Worm (Caenorhabditis elegans): ENCODE results near the gene ife-5.

Gene ife-5

DNA sequence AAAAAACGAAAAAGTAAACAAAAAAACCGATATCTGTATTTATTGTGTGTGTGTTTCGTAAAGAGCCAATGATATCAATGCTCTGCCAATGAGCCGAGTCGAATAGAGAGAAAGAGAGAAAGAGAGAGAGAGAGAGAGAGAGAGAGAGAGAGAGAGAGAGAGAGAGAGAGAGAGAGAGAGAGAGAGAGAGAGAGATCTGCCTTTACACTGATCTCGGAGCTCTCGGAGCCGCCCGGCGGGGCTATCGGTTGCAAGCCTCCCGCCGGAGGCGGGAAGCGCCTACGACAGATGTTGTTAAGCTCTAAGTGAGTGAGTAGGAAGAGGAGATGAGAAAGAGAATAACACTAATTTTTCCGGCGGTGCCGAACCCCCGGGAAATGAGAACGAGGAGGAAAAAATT lies 11.6 kb upstream of the ife-5 start:
- TF ChIP-seq ama-1 (optimal IDR thresholded peaks at IDR 0.05): no peak
- no peak for TF ChIP-seq B0310.2 (tag; optimal IDR thresholded peaks at IDR 0.05)
- TF ChIP-seq tbx-37 (GFP tag; conservative IDR thresholded peaks at IDR 0.05): no peak
- TF ChIP-seq scrt-1 (GFP tag; IDR thresholded peaks at IDR 0.05): no peak
- no peak for TF ChIP-seq hnd-1 (tag; optimal IDR thresholded peaks at IDR 0.05)
- no peak for TF ChIP-seq sea-1 (GFP tag; conservative IDR thresholded peaks at IDR 0.05)
- no peak for TF ChIP-seq ceh-13 (GFP tag; optimal IDR thresholded peaks at IDR 0.05)
- no peak for TF ChIP-seq ets-7 (tag; optimal IDR thresholded peaks at IDR 0.05)
- TF ChIP-seq tbx-11 (GFP tag; IDR thresholded peaks at IDR 0.05): no peak
- no peak for TF ChIP-seq pes-1 (GFP tag; IDR thresholded peaks at IDR 0.05)
- no peak for TF ChIP-seq hmbx-1 (tag; optimal IDR thresholded peaks at IDR 0.05)
- no peak for TF ChIP-seq tra-4 (tag; optimal IDR thresholded peaks at IDR 0.05)
- TF ChIP-seq hmg-4 (GFP tag; optimal IDR thresholded peaks at IDR 0.05): no peak
- TF ChIP-seq F13C5.2 (tag; optimal IDR thresholded peaks at IDR 0.05): no peak
- TF ChIP-seq flt-1 (GFP tag; IDR thresholded peaks at IDR 0.05): no peak
- no peak for TF ChIP-seq ceh-36 (tag; optimal IDR thresholded peaks at IDR 0.05)
- TF ChIP-seq aly-1 (tag; optimal IDR thresholded peaks at IDR 0.05): no peak

DNA sequence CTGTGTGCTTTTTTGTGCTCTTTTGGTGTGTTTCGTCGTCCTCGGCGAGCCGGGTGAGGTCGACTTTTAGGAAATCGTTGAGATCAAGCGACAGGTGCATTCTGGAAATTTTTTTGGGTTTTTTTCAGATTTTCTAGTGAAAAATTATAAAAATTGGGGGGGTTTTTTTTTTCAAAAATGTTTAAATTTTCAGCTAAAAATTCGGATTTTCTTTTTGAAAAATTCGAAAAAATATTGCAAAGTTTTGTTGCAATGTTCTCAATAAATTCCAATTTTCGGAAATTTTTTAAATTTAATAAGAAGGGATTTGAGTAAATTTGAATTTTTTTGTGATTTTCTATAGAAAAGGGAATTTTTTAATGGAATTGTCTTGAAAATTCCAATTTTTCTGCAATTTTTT lies 5.5 kb upstream of the ife-5 start, which contains the start of gene Y57A10A.27:
Gene Y57A10A.27, minus strand, starts transcription at position 101 of the 400 bp plus-strand sequence.
- TF ChIP-seq sea-1 (GFP tag; conservative IDR thresholded peaks at IDR 0.05) (no peak), F13C5.2 (tag; optimal IDR thresholded peaks at IDR 0.05) (no peak), hmbx-1 (tag; optimal IDR thresholded peaks at IDR 0.05) (no peak), tra-4 (tag; optimal IDR thresholded peaks at IDR 0.05) (no peak), B0310.2 (tag; optimal IDR thresholded peaks at IDR 0.05) (no peak), scrt-1 (GFP tag; IDR thresholded peaks at IDR 0.05) (no peak), aly-1 (tag; optimal IDR thresholded peaks at IDR 0.05) (no peak), ets-7 (tag; optimal IDR thresholded peaks at IDR 0.05) (no peak), ceh-36 (tag; optimal IDR thresholded peaks at IDR 0.05) (no peak), flt-1 (GFP tag; IDR thresholded peaks at IDR 0.05) (no peak), pes-1 (GFP tag; IDR thresholded peaks at IDR 0.05) (no peak), tbx-11 (GFP tag; IDR thresholded peaks at IDR 0.05) (no peak), hmg-4 (GFP tag; optimal IDR thresholded peaks at IDR 0.05) (no peak), ceh-13 (GFP tag; optimal IDR thresholded peaks at IDR 0.05) (no peak), ama-1 (optimal IDR thresholded peaks at IDR 0.05) (no peak), tbx-37 (GFP tag; conservative IDR thresholded peaks at IDR 0.05) (no peak), hnd-1 (tag; optimal IDR thresholded peaks at IDR 0.05) (no peak)

DNA sequence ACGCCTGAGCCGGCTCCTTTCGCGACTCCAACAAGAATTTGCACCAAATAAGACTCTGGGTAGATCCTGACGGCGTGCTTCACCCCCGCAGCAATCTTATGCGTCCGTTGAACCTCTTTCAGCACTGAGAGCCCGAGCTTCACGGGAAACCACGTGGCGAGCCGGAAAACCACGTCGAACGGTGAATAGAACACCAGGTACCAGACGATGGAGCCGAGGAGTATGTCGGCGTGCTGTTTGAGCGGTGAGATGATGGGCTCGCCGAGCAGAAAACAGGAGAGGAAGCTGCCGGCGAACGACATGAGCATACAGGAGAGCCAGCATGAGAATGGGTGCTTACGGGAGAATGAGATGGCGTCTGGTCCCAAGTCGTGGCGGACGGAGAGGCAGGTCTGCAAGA lies 1.9 kb upstream of the ife-5 start:
- TF ChIP-seq hmbx-1 (tag; optimal IDR thresholded peaks at IDR 0.05) (no peak), pes-1 (GFP tag; IDR thresholded peaks at IDR 0.05) (no peak), hmg-4 (GFP tag; optimal IDR thresholded peaks at IDR 0.05) (peak; percentile 9), ceh-13 (GFP tag; optimal IDR thresholded peaks at IDR 0.05) (no peak), aly-1 (tag; optimal IDR thresholded peaks at IDR 0.05) (no peak)

DNA sequence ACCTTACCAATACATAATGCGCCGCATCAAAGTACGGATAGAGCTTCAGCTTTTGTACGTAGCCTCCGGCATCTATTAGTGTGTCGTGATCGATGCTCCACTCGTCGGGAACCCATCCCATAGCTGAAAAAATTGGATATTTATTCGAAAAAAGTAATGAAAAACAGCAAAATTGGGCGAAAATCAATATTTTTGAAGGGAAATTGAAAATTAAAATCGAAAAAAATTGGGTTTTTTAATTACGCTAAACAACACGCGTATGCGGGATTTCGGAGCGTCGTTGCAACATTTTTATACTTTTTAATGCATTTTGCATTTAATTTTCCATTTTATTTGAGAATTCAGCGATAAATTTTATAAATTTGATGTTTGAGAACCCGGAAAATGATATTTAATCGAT lies 1.2 kb upstream of the ife-5 start, which contains the start of the genes tric-1B.2 and Y57A10A.29:
Gene tric-1B.2, minus strand, starts transcription at position 129 of the 400 bp plus-strand sequence.
Gene Y57A10A.29, plus strand, starts transcription at position 303 of the 400 bp plus-strand sequence.
- no peak for TF ChIP-seq B0310.2 (tag; optimal IDR thresholded peaks at IDR 0.05)
- TF ChIP-seq ama-1 (optimal IDR thresholded peaks at IDR 0.05): no peak
- TF ChIP-seq F13C5.2 (tag; optimal IDR thresholded peaks at IDR 0.05): no peak
- TF ChIP-seq ceh-36 (tag; optimal IDR thresholded peaks at IDR 0.05): no peak
- TF ChIP-seq hmg-4 (GFP tag; optimal IDR thresholded peaks at IDR 0.05): no peak

DNA sequence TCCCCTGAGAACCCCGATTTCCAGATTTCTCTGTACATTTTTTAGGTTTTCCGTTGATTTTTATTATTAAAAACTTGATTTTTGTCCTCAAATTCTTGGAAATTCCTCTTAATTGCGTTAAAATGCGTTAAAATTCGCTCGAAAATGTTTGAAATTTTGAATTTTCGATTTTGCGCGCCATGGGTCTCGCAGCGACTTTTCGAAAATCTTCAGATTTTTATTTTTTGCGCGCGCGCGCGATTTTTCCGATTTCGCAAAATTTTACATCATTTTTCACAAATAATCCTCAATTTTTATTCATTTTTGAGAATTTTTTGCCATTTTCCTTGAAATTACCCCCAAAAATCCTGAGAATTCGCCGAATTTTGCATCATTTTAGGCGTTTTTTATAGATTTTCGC lies 3.6 kb downstream of the ife-5 start:
- TF ChIP-seq hmg-4 (GFP tag; optimal IDR thresholded peaks at IDR 0.05): no peak
- no peak for TF ChIP-seq ceh-13 (GFP tag; optimal IDR thresholded peaks at IDR 0.05)
- TF ChIP-seq ceh-36 (tag; optimal IDR thresholded peaks at IDR 0.05): no peak
- no peak for TF ChIP-seq scrt-1 (GFP tag; IDR thresholded peaks at IDR 0.05)
- TF ChIP-seq B0310.2 (tag; optimal IDR thresholded peaks at IDR 0.05): no peak
- no peak for TF ChIP-seq tra-4 (tag; optimal IDR thresholded peaks at IDR 0.05)
- TF ChIP-seq hmbx-1 (tag; optimal IDR thresholded peaks at IDR 0.05): no peak
- TF ChIP-seq tbx-37 (GFP tag; conservative IDR thresholded peaks at IDR 0.05): no peak

DNA sequence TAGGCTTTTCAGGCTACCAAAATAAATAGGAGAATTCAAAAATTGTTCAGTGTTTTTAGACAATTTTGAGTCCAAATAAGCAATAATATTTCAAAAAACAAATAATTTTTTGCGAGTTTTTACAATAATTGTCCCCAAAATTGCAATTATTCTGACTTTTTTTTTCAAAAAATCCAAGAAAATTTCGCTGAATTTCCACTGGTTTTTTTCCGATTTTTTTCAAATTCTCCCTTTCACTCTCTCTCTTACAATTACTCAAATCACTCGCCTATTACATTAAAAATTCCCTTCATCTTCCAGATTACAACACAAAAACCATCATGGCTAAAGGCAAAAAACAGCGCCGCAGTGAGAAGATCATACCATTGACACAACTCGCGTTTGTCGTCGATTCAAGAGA lies 8.6 kb downstream of the ife-5 start, which contains the start of gene Y57A10A.31:
Gene Y57A10A.31, plus strand, starts transcription at position 301 of the 400 bp plus-strand sequence.
- TF ChIP-seq B0310.2 (tag; optimal IDR thresholded peaks at IDR 0.05): no peak
- no peak for TF ChIP-seq hmg-4 (GFP tag; optimal IDR thresholded peaks at IDR 0.05)
- no peak for TF ChIP-seq tbx-37 (GFP tag; conservative IDR thresholded peaks at IDR 0.05)
- TF ChIP-seq tbx-11 (GFP tag; IDR thresholded peaks at IDR 0.05): no peak
- TF ChIP-seq sea-1 (GFP tag; conservative IDR thresholded peaks at IDR 0.05): no peak
- TF ChIP-seq ets-7 (tag; optimal IDR thresholded peaks at IDR 0.05): no peak
- TF ChIP-seq pes-1 (GFP tag; IDR thresholded peaks at IDR 0.05): no peak
- TF ChIP-seq ceh-36 (tag; optimal IDR thresholded peaks at IDR 0.05): no peak
- TF ChIP-seq flt-1 (GFP tag; IDR thresholded peaks at IDR 0.05): no peak
- TF ChIP-seq ama-1 (optimal IDR thresholded peaks at IDR 0.05): no peak

ce11 chrII:12296591-12296990 lies 16.1 kb downstream of the ife-5 start:
- no peak for TF ChIP-seq tra-4 (tag; optimal IDR thresholded peaks at IDR 0.05)
- TF ChIP-seq tbx-37 (GFP tag; conservative IDR thresholded peaks at IDR 0.05): no peak
- no peak for TF ChIP-seq tbx-11 (GFP tag; IDR thresholded peaks at IDR 0.05)
- no peak for TF ChIP-seq pes-1 (GFP tag; IDR thresholded peaks at IDR 0.05)
- TF ChIP-seq scrt-1 (GFP tag; IDR thresholded peaks at IDR 0.05): no peak
- no peak for TF ChIP-seq ets-7 (tag; optimal IDR thresholded peaks at IDR 0.05)

- no peak for TF ChIP-seq tbx-11 (GFP tag; IDR thresholded peaks at IDR 0.05)
- no peak for TF ChIP-seq tra-4 (tag; optimal IDR thresholded peaks at IDR 0.05)
- TF ChIP-seq ceh-13 (GFP tag; optimal IDR thresholded peaks at IDR 0.05): no peak
- no peak for TF ChIP-seq flt-1 (GFP tag; IDR thresholded peaks at IDR 0.05)
- TF ChIP-seq B0310.2 (tag; optimal IDR thresholded peaks at IDR 0.05): no peak
- TF ChIP-seq ama-1 (optimal IDR thresholded peaks at IDR 0.05): no peak
- no peak for TF ChIP-seq hnd-1 (tag; optimal IDR thresholded peaks at IDR 0.05)
- TF ChIP-seq tbx-37 (GFP tag; conservative IDR thresholded peaks at IDR 0.05): no peak
- no peak for TF ChIP-seq aly-1 (tag; optimal IDR thresholded peaks at IDR 0.05)
- no peak for TF ChIP-seq pes-1 (GFP tag; IDR thresholded peaks at IDR 0.05)
- TF ChIP-seq ets-7 (tag; optimal IDR thresholded peaks at IDR 0.05): no peak
- TF ChIP-seq hmbx-1 (tag; optimal IDR thresholded peaks at IDR 0.05): no peak
These were observed 20.2 kb downstream of the ife-5 start for ce11 chrII:12300680-12301079.

Data from whole organism, early embryonic.